Fruit fly (Drosophila melanogaster) whole organism, embryonic: ENCODE results near the gene qm.

Experiments
- B-H2 ChIP-seq: fragments of 200-800 bp; sonication (Bioruptor generic); optimal IDR thresholded peaks from 2 replicates; lab custom pipeline; 2018; ENCODE audit warnings: missing biosample characterization, mild to moderate bottlenecking, missing genetic modification characterization
- CG11093 ChIP-seq: fragments of 200-800 bp; sonication (Bioruptor generic); IDR thresholded peaks from 3 replicates; pipeline ENCODE4 v1.3.6; 2022; ENCODE audit warnings: missing biosample characterization, missing genetic modification characterization
- CG12071 ChIP-seq: fragments of 200-800 bp; sonication (Bioruptor generic); optimal IDR thresholded peaks from 3 replicates; lab custom pipeline; 2018; ENCODE audit warnings: missing biosample characterization, mild to moderate bottlenecking, missing genetic modification characterization
- CG13287 ChIP-seq: fragments of 200-800 bp; sonication (Bioruptor generic); IDR thresholded peaks from 2 replicates; pipeline ENCODE4 v1.3.6; 2022; ENCODE audit warnings: missing biosample characterization, missing genetic modification characterization; ENCODE audit not compliant: partially characterized antibody
- CG1603 ChIP-seq: fragments of 200-800 bp; sonication (Bioruptor generic); optimal IDR thresholded peaks from 2 replicates; lab custom pipeline; 2019; ENCODE audit warnings: missing biosample characterization, mild to moderate bottlenecking, missing genetic modification characterization, moderate library complexity
- CG17612 ChIP-seq: fragments of 200-800 bp; sonication (Bioruptor generic); IDR thresholded peaks from 2 replicates; pipeline ENCODE4 v1.3.6; 2022; ENCODE audit warnings: missing biosample characterization, missing genetic modification characterization
- CG3163 ChIP-seq: fragments of 200-800 bp; sonication (Bioruptor generic); optimal IDR thresholded peaks from 3 replicates; lab custom pipeline; 2016; ENCODE audit warnings: missing biosample characterization, missing genetic modification characterization
- CG32532 ChIP-seq: fragments of 200-800 bp; sonication (Bioruptor generic); IDR thresholded peaks from 2 replicates; pipeline ENCODE4 v1.3.6; 2022; ENCODE audit warnings: missing biosample characterization, missing genetic modification characterization
- CG32767 ChIP-seq: fragments of 200-800 bp; sonication (Bioruptor generic); IDR thresholded peaks from 2 replicates; pipeline ENCODE4 v1.3.6; 2022; ENCODE audit warnings: missing biosample characterization, missing genetic modification characterization
- CG5180 ChIP-seq: fragments of 200-800 bp; sonication (Bioruptor generic); optimal IDR thresholded peaks from 3 replicates; lab custom pipeline; 2017; ENCODE audit warnings: missing biosample characterization, missing genetic modification characterization, mild to moderate bottlenecking, moderate library complexity, missing genetic modification reagents
- CG6272 ChIP-seq: fragments of 200-800 bp; sonication (Bioruptor generic); IDR thresholded peaks from 2 replicates; pipeline ENCODE4 v1.3.6; 2022; ENCODE audit warnings: missing biosample characterization, missing genetic modification characterization
- CG6683 ChIP-seq: fragments of 200-800 bp; sonication (Bioruptor generic); optimal IDR thresholded peaks from 2 replicates; lab custom pipeline; 2017; ENCODE audit warnings: missing biosample characterization, mild to moderate bottlenecking, missing genetic modification characterization, missing genetic modification reagents
- CG6765 ChIP-seq: fragments of 200-800 bp; sonication (Bioruptor generic); optimal IDR thresholded peaks from 3 replicates; lab custom pipeline; 2017; ENCODE audit warnings: missing biosample characterization, mild to moderate bottlenecking, missing genetic modification characterization
- CG6791 ChIP-seq: fragments of 200-800 bp; sonication (Bioruptor generic); IDR thresholded peaks from 3 replicates; pipeline ENCODE4 v1.3.6; 2022; ENCODE audit warnings: missing biosample characterization, missing genetic modification characterization; ENCODE audit not compliant: partially characterized antibody
- CG6813 ChIP-seq: fragments of 200-800 bp; sonication (Bioruptor generic); optimal IDR thresholded peaks from 2 replicates; lab custom pipeline; 2017; ENCODE audit warnings: missing biosample characterization, missing genetic modification characterization, mild to moderate bottlenecking, moderate library complexity, missing genetic modification reagents
- CG6854 ChIP-seq: fragments of 200-800 bp; sonication (Bioruptor generic); optimal IDR thresholded peaks from 3 replicates; lab custom pipeline; 2017; ENCODE audit warnings: missing biosample characterization, mild to moderate bottlenecking, missing genetic modification characterization
- CG8388 ChIP-seq: fragments of 200-800 bp; sonication (Bioruptor generic); optimal IDR thresholded peaks from 2 replicates; lab custom pipeline; 2019; ENCODE audit warnings: missing biosample characterization, mild to moderate bottlenecking, missing genetic modification characterization, moderate library complexity
- CG8765 ChIP-seq: fragments of 200-800 bp; sonication (Bioruptor generic); IDR thresholded peaks from 2 replicates; pipeline ENCODE4 v1.3.6; 2022; ENCODE audit warnings: missing biosample characterization, missing genetic modification characterization
- CrebB ChIP-seq: fragments of 200-800 bp; sonication (Bioruptor generic); optimal IDR thresholded peaks from 3 replicates; lab custom pipeline; 2018; ENCODE audit warnings: missing biosample characterization, mild to moderate bottlenecking, missing genetic modification characterization
- Eip74EF ChIP-seq, 2 experiments: fragments of 200-800 bp in 1 of 2; fragments of >200 bp in 1 of 2; sonication (Bioruptor generic) in 1 of 2; optimal IDR thresholded peaks; 2 replicates each; lab custom pipeline; 2017 to 2019; ENCODE audit warnings: missing biosample characterization in 2 of 2, missing genetic modification characterization in 2 of 2, mild to moderate bottlenecking in 1 of 2, moderate library complexity in 1 of 2
- Lpt ChIP-seq: fragments of >200 bp; optimal IDR thresholded peaks from 2 replicates; lab custom pipeline; 2018; ENCODE audit warnings: missing biosample characterization, missing genetic modification characterization
- TFAM ChIP-seq: fragments of 200-800 bp; sonication (Bioruptor generic); optimal IDR thresholded peaks from 2 replicates; lab custom pipeline; 2017; ENCODE audit warnings: missing biosample characterization, missing genetic modification characterization, inconsistent platforms
- Tbp ChIP-seq: fragments of >200 bp; optimal IDR thresholded peaks from 2 replicates; lab custom pipeline; 2018; ENCODE audit warnings: missing biosample characterization, missing genetic modification characterization
- YL-1 ChIP-seq: fragments of 200-800 bp; sonication (Bioruptor generic); optimal IDR thresholded peaks from 3 replicates; lab custom pipeline; 2017; ENCODE audit warnings: missing biosample characterization, mild to moderate bottlenecking, missing genetic modification characterization
- bbx ChIP-seq: fragments of 200-800 bp; sonication (Bioruptor generic); IDR thresholded peaks from 2 replicates; pipeline ENCODE4 v1.3.6; 2022; ENCODE audit warnings: missing biosample characterization, missing genetic modification characterization; ENCODE audit not compliant: partially characterized antibody
- bigmax ChIP-seq: fragments of 200-800 bp; sonication (Bioruptor generic); optimal IDR thresholded peaks from 2 replicates; lab custom pipeline; 2018; ENCODE audit warnings: missing biosample characterization, mild to moderate bottlenecking, missing genetic modification characterization
- bsh ChIP-seq, 2 experiments: fragments of 200-800 bp; sonication (Bioruptor generic); optimal IDR thresholded peaks; 2 replicates each; lab custom pipeline; 2017 to 2018; ENCODE audit warnings: mild to moderate bottlenecking in 2 of 2, missing biosample characterization in 2 of 2, missing genetic modification characterization in 2 of 2, moderate library complexity in 1 of 2
- caup ChIP-seq: fragments of 200-800 bp; sonication (Bioruptor generic); optimal IDR thresholded peaks from 3 replicates; lab custom pipeline; 2017; ENCODE audit warnings: missing biosample characterization, mild to moderate bottlenecking, missing genetic modification characterization, moderate library complexity; ENCODE audit not compliant: severe bottlenecking
- danr ChIP-seq: fragments of 200-800 bp; sonication (Bioruptor generic); IDR thresholded peaks from 2 replicates; pipeline ENCODE4 v1.3.6; 2022; ENCODE audit warnings: missing biosample characterization, missing genetic modification characterization
- dm ChIP-seq: fragments of 200-800 bp; sonication (Bioruptor generic); optimal IDR thresholded peaks from 3 replicates; lab custom pipeline; 2016; ENCODE audit warnings: missing biosample characterization, missing genetic modification characterization
- en ChIP-seq: fragments of 200-800 bp; sonication (Bioruptor generic); optimal IDR thresholded peaks from 2 replicates; lab custom pipeline; 2016; ENCODE audit warnings: missing biosample characterization, missing genetic modification characterization
- exex ChIP-seq: fragments of 200-800 bp; sonication (Bioruptor generic); optimal IDR thresholded peaks from 4 replicates; lab custom pipeline; 2018; ENCODE audit warnings: missing biosample characterization, mild to moderate bottlenecking, missing genetic modification characterization, moderate library complexity
- gfzf ChIP-seq: fragments of 200-800 bp; sonication (Bioruptor generic); optimal IDR thresholded peaks from 2 replicates; lab custom pipeline; 2016; ENCODE audit warnings: missing biosample characterization, mild to moderate bottlenecking, missing genetic modification characterization, moderate library complexity
- kay ChIP-seq: fragments of 200-800 bp; sonication (Bioruptor generic); optimal IDR thresholded peaks from 2 replicates; lab custom pipeline; 2016; ENCODE audit warnings: missing biosample characterization, missing genetic modification characterization
- nerfin-1 ChIP-seq: fragments of 200-800 bp; sonication (Bioruptor generic); optimal IDR thresholded peaks from 3 replicates; lab custom pipeline; 2019; ENCODE audit warnings: missing biosample characterization, mild to moderate bottlenecking, missing genetic modification characterization, moderate library complexity
- onecut ChIP-seq: fragments of 200-800 bp; sonication (Bioruptor generic); IDR thresholded peaks from 2 replicates; pipeline ENCODE4 v1.3.6; 2022; ENCODE audit warnings: missing biosample characterization, missing genetic modification characterization
- psq ChIP-seq: fragments of 200-800 bp; sonication (Bioruptor generic); optimal IDR thresholded peaks from 2 replicates; lab custom pipeline; 2017; ENCODE audit warnings: missing biosample characterization, missing genetic modification characterization
- sens ChIP-seq: fragments of 200-800 bp; sonication (Bioruptor generic); peaks from one replicate; lab custom pipeline; 2016; ENCODE audit warnings: missing biosample characterization, missing genetic modification characterization
- seq ChIP-seq: fragments of 200-800 bp; sonication (Bioruptor generic); IDR thresholded peaks from 2 replicates; pipeline ENCODE4 v1.3.6; 2022; ENCODE audit warnings: missing biosample characterization, missing genetic modification characterization
- shn ChIP-seq: fragments of 200-800 bp; sonication (Bioruptor generic); optimal IDR thresholded peaks from 3 replicates; lab custom pipeline; 2016; ENCODE audit warnings: missing biosample characterization, missing genetic modification characterization
- twi ChIP-seq: fragments of 200-800 bp; optimal IDR thresholded peaks from 2 replicates; lab custom pipeline; 2019; ENCODE audit warnings: missing biosample characterization, mild to moderate bottlenecking, missing genetic modification characterization, moderate library complexity
- vnd ChIP-seq: fragments of 200-800 bp; sonication (Bioruptor generic); IDR thresholded peaks from 3 replicates; pipeline ENCODE4 v1.3.6; 2022; ENCODE audit warnings: missing biosample characterization, missing genetic modification characterization; ENCODE audit not compliant: partially characterized antibody

qm gene

dm6 chr3L:7344965-7345427, 3.1 kb upstream of the qm start, which contains the start of gene Cln7 (continued):
- TF ChIP-seq CG5180 (GFP tag; lab: Kevin White, UChicago): peak; percentile 93
- TF ChIP-seq TFAM (GFP tag; lab: Kevin White, UChicago): no peak
- peak; percentile 70 for TF ChIP-seq CG12071
- peak; percentile 90 for TF ChIP-seq sens (GFP tag; lab: Kevin White, UChicago)
- TF ChIP-seq B-H2: peak; percentile 65
- peak; percentile 57 for TF ChIP-seq CG6854 (GFP tag; lab: Kevin White, UChicago)
- no peak for TF ChIP-seq vnd (GFP tag; lab: Robert Waterston, UW)
- no peak for TF ChIP-seq Tbp (GFP tag; lab: Kevin White, UChicago)
- TF ChIP-seq CG1603: peak; percentile 27
- peak; percentile 69; the same call in 2 of the 3 replicates for TF ChIP-seq CG6791
- TF ChIP-seq bbx: peak; percentile 62
- peak; percentile 2 for TF ChIP-seq CG6683 (GFP tag; lab: Kevin White, UChicago)
- peak; percentile 2 for TF ChIP-seq CG8388 (GFP tag; lab: Kevin White, UChicago)
- TF ChIP-seq seq (GFP tag; lab: Robert Waterston, UW): peak; percentile 25; the same call in 1 of the 2 replicates
- TF ChIP-seq bsh (GFP tag; optimal IDR thresholded peaks at IDR 0.05; lab: Kevin White, UChicago): peak; percentile 32 to 33
- no peak for TF ChIP-seq danr (GFP tag; lab: Robert Waterston, UW)
- no peak for TF ChIP-seq shn (GFP tag; lab: Kevin White, UChicago)
- TF ChIP-seq caup (GFP tag; lab: Kevin White, UChicago): peak; percentile 48
- 0 out of 2 replicates have a peak, but pooled peaks have one; percentile 10 for TF ChIP-seq CG6272 (GFP tag; lab: Robert Waterston, UW)
- no peak for TF ChIP-seq CG17612 (GFP tag; lab: Robert Waterston, UW)
- peak; percentile 59 for TF ChIP-seq CG3163 (GFP tag; lab: Kevin White, UChicago)
- peak in 1 of 2 experiments; percentile 29 for TF ChIP-seq Eip74EF (GFP tag; optimal IDR thresholded peaks at IDR 0.05; lab: Kevin White, UChicago)
- peak; percentile 28 for TF ChIP-seq YL-1 (GFP tag; lab: Kevin White, UChicago)
- TF ChIP-seq CG11093 (GFP tag; lab: Robert Waterston, UW): no peak
- no peak for TF ChIP-seq twi (tag; lab: Kevin White, UChicago)
- TF ChIP-seq dm (GFP tag; lab: Kevin White, UChicago): no peak
- peak; percentile 71; the same call in 1 of the 2 replicates for TF ChIP-seq CG8765
- TF ChIP-seq CG6813 (GFP tag; lab: Kevin White, UChicago): peak; percentile 14
- no peak for TF ChIP-seq Lpt (GFP tag; lab: Kevin White, UChicago)
- peak; percentile 31 for TF ChIP-seq CG6765 (GFP tag; lab: Kevin White, UChicago)
- TF ChIP-seq onecut (GFP tag; lab: Robert Waterston, UW): peak; percentile 55
- TF ChIP-seq CrebB (tag; lab: Kevin White, UChicago): peak; percentile 63
- TF ChIP-seq CG32767 (GFP tag; lab: Robert Waterston, UW): peak; percentile 74; the same call in 1 of the 2 replicates
- peak; percentile 8 for TF ChIP-seq kay
- peak; percentile 0 for TF ChIP-seq gfzf (GFP tag; lab: Kevin White, UChicago)
- 0 out of 2 replicates have a peak, but pooled peaks have one; percentile 42 for TF ChIP-seq CG13287 (GFP tag; lab: Robert Waterston, UW)
- peak; percentile 43 for TF ChIP-seq exex
- TF ChIP-seq psq: no peak
- TF ChIP-seq en (GFP tag; lab: Kevin White, UChicago): no peak
- peak; percentile 46; the same call in 1 of the 2 replicates for TF ChIP-seq CG32532 (GFP tag; lab: Robert Waterston, UW)
- TF ChIP-seq bigmax (GFP tag; lab: Kevin White, UChicago): peak; percentile 59
- peak; percentile 22 for TF ChIP-seq nerfin-1
